Worm (Caenorhabditis elegans) whole organism, young adult: ENCODE measurements around the gene arv-1.

Source experiments
- D2030.7 ChIP-seq: fragments of 200-800 bp; sonication (Bioruptor generic); IDR thresholded peaks from 2 replicates; pipeline ENCODE4 v1.3.6; 2022; ENCODE audit warnings: missing genetic modification reagents, missing genetic modification characterization, missing compliant biosample characterization
- ama-1 ChIP-seq, 3 experiments: fragments of 150-350 bp in 1 of 3; sonication (generic microtip) in 2 of 3; optimal IDR thresholded peaks; 2 replicates each; lab custom pipeline; 2014 to 2018; ENCODE audit warnings: missing biosample characterization in 2 of 3, missing genetic modification characterization in 2 of 3, missing genetic modification reagents in 2 of 3
- him-1 ChIP-seq: sonication (generic microtip); optimal IDR thresholded peaks from 2 replicates; lab custom pipeline; 2016; ENCODE audit warnings: missing genotype, missing genetic modification reagents, missing genetic modification characterization, missing compliant biosample characterization
- lin-35 ChIP-seq, 3 experiments: fragments of 150-350 bp in 2 of 3; sonication (generic microtip) in 1 of 3; optimal IDR thresholded peaks; 2 replicates each; lab custom pipeline; 2014 to 2018; ENCODE audit warnings: missing biosample characterization in 3 of 3, missing genetic modification characterization in 3 of 3, missing genetic modification reagents in 3 of 3

- TF ChIP-seq ama-1 (optimal IDR thresholded peaks at IDR 0.05; lab: Kevin White, UChicago) (no peak), ama-1 (GFP tag; optimal IDR thresholded peaks at IDR 0.05; lab: Kevin White, UChicago) (no peak), D2030.7 (GFP tag; lab: Robert Waterston, UW) (no peak), him-1 (no peak), lin-35 (GFP tag; optimal IDR thresholded peaks at IDR 0.05; lab: Kevin White, UChicago) (no peak)
Measured at ce11 chrII:10203067-10203466, 2.4 kb upstream of the arv-1 start.
